Worm (Caenorhabditis elegans) whole organism, L3 larva: ENCODE measurements around the gene Y51H4A.941.

Experiments
- daf-12 ChIP-seq: fragments of 150-350 bp; optimal IDR thresholded peaks from 2 replicates; lab custom pipeline; 2014; ENCODE audit warnings: missing biosample characterization, missing genetic modification reagents, missing genetic modification characterization
- nhr-12 ChIP-seq: fragments of 150-350 bp; optimal IDR thresholded peaks from 2 replicates; lab custom pipeline; 2014; ENCODE audit warnings: missing biosample characterization, missing genetic modification characterization
- snpc-4 ChIP-seq: fragments of 150-350 bp; optimal IDR thresholded peaks from 2 replicates; lab custom pipeline; 2014; ENCODE audit warnings: missing biosample characterization, missing genetic modification characterization

- TF ChIP-seq nhr-12 (tag; lab: Kevin White, UChicago) (no peak), daf-12 (tag; lab: Kevin White, UChicago) (no peak), snpc-4 (no peak)
These were observed 27.6 kb upstream of the Y51H4A.941 start for ce11 chrIV:16722000-16722607.
